Worm (Caenorhabditis elegans): ENCODE data around the gene dhcr-24.
A peak's percentile ranks its signal among the peaks of the same experiment; 100 is the strongest.

ce11 chrX:2553433-2553860 lies 10.5 kb downstream of the dhcr-24 start:
- peak; percentile 45 for TF ChIP-seq nhr-80 (tag; optimal IDR thresholded peaks at IDR 0.05)
- TF ChIP-seq sea-2 (GFP tag; IDR thresholded peaks at IDR 0.05): 0 out of 2 replicates have a peak, but pooled peaks have one; percentile 57
- TF ChIP-seq dpl-1 (GFP tag; optimal IDR thresholded peaks at IDR 0.05): no peak
- TF ChIP-seq xnd-1 (tag; optimal IDR thresholded peaks at IDR 0.05): no peak
- TF ChIP-seq madf-3 (GFP tag; IDR thresholded peaks at IDR 0.05): peak; percentile 85
- no peak for TF ChIP-seq ceh-91 (GFP tag; IDR thresholded peaks at IDR 0.05)
- no peak for TF ChIP-seq ama-1 (optimal IDR thresholded peaks at IDR 0.05)
- peak; percentile 80 to 82 for TF ChIP-seq ama-1 (GFP tag; optimal IDR thresholded peaks at IDR 0.05)
- no peak for TF ChIP-seq nhr-27 (tag; optimal IDR thresholded peaks at IDR 0.05)
- TF ChIP-seq C17E4.6 (GFP tag; IDR thresholded peaks at IDR 0.05): no peak
- peak; percentile 98 for TF ChIP-seq tbp1 (GFP tag; optimal IDR thresholded peaks at IDR 0.05)
- no peak for TF ChIP-seq akir-1 (GFP tag; optimal IDR thresholded peaks at IDR 0.05)
- TF ChIP-seq hmg-1.2 (GFP tag; IDR thresholded peaks at IDR 0.05): peak; percentile 84
